Worm (Caenorhabditis elegans) whole organism, L4/young adult: ENCODE results near the gene spe-10.

Source experiments
- W03F9.2 ChIP-seq: fragments of 150-350 bp; optimal IDR thresholded peaks from 2 replicates; lab custom pipeline; 2014; ENCODE audit warnings: missing biosample characterization, missing genetic modification characterization
- dao-5 ChIP-seq: sonication (generic microtip); optimal IDR thresholded peaks from 2 replicates; lab custom pipeline; 2016; ENCODE audit warnings: missing genotype, missing genetic modification characterization, moderate library complexity, missing compliant biosample characterization
- him-1 ChIP-seq: sonication (generic microtip); optimal IDR thresholded peaks from 2 replicates; lab custom pipeline; 2016; ENCODE audit warnings: missing genotype, missing genetic modification reagents, missing genetic modification characterization, missing compliant biosample characterization

The spe-10 gene

DNA sequence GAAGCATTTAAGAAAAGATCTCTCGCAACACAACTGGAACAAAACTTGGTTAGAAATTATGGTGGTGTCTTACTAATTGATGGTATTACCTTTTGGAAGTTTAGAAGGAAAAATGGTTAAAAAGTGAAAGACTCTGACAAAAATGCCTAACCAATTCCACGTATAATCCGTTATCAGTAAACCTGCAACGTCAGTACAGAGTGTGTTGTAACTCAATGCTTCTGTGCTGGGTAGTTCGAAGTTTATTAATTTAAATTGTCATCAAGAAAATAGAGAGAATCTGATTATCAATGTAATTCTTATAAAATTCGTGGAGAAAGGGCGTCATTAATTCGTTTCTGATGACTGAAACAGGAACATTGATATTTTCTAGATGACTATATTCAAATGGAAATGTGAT is 51.1 kb downstream of the spe-10 start:
- no peak for TF ChIP-seq him-1 (tag; lab: Kevin White, UChicago)
- TF ChIP-seq dao-5 (tag; lab: Kevin White, UChicago), result no peak
- no peak for TF ChIP-seq W03F9.2 (tag; lab: Kevin White, UChicago)
